Worm (Caenorhabditis elegans) whole organism, L2 larva: ENCODE results near the gene H43E16.1.

Source experiments
- aly-2 ChIP-seq: fragments of 150-350 bp; optimal IDR thresholded peaks from 2 replicates; lab custom pipeline; 2014; ENCODE audit warnings: missing biosample characterization, missing genetic modification characterization
- ama-1 ChIP-seq: fragments of 150-350 bp; optimal IDR thresholded peaks from 2 replicates; lab custom pipeline; 2018; ENCODE audit warnings: inconsistent platforms
- dmd-4 ChIP-seq: sonication (generic microtip); optimal IDR thresholded peaks from 2 replicates; lab custom pipeline; 2017; ENCODE audit warnings: missing biosample characterization, missing genetic modification characterization
- elt-3 ChIP-seq: sonication (generic microtip); optimal IDR thresholded peaks from 2 replicates; lab custom pipeline; 2017; ENCODE audit warnings: missing biosample characterization, missing genetic modification characterization
- fos-1 ChIP-seq: fragments of 150-350 bp; optimal IDR thresholded peaks from 2 replicates; lab custom pipeline; 2014; ENCODE audit warnings: missing biosample characterization, missing genetic modification characterization
- lin-13 ChIP-seq: fragments of 150-350 bp; optimal IDR thresholded peaks from 2 replicates; lab custom pipeline; 2014; ENCODE audit warnings: missing biosample characterization, missing genetic modification reagents, missing genetic modification characterization
- mdl-1 ChIP-seq, 2 experiments: fragments of 150-350 bp in 1 of 2; sonication (generic microtip) in 1 of 2; optimal IDR thresholded peaks; 2 replicates each; lab custom pipeline; 2017; ENCODE audit warnings: missing biosample characterization in 2 of 2, missing genetic modification characterization in 2 of 2
- nhr-11 ChIP-seq: fragments of 150-350 bp; optimal IDR thresholded peaks from 2 replicates; lab custom pipeline; 2014; ENCODE audit warnings: missing biosample characterization, missing genetic modification characterization
- snpc-4 ChIP-seq: fragments of 150-350 bp; optimal IDR thresholded peaks from 2 replicates; lab custom pipeline; 2014; ENCODE audit warnings: missing biosample characterization, missing genetic modification characterization
- unc-39 ChIP-seq: fragments of 150-350 bp; optimal IDR thresholded peaks from 2 replicates; lab custom pipeline; 2014; ENCODE audit warnings: missing biosample characterization, missing genetic modification characterization
- ztf-11 ChIP-seq: sonication (generic microtip); optimal IDR thresholded peaks from 2 replicates; lab custom pipeline; 2017; ENCODE audit warnings: missing biosample characterization, missing genetic modification characterization
- ztf-4 ChIP-seq: fragments of 150-350 bp; optimal IDR thresholded peaks from 2 replicates; lab custom pipeline; 2014; ENCODE audit warnings: missing biosample characterization, missing genetic modification characterization

DNA sequence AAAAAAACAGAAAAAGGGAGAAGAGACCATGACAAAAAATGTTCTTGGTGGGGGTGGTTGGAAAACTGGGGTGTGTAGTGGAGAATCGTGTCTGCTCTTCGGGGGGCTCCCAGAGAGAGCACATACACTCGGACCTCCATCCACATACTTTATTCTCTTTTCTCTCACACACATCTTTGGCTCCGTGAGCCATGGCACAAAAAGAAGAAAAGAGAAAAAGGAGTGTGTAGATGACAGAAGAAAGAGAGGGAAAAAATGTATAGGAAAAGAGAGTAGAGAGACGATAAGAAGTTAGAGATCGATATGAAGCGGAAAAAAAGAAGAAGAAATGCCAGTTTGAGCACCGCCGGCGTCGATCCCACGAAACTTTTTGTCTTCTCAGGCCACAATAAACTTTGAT lies 34.9 kb downstream of the H43E16.1 start:
- no peak for TF ChIP-seq unc-39 (tag; lab: Kevin White, UChicago)
- TF ChIP-seq ama-1 (lab: Kevin White, UChicago) = no peak
- TF ChIP-seq fos-1 (tag; lab: Kevin White, UChicago) = no peak
- TF ChIP-seq lin-13 (GFP tag; lab: Kevin White, UChicago) = no peak
- no peak for TF ChIP-seq nhr-11 (tag; lab: Kevin White, UChicago)
- no peak for TF ChIP-seq ztf-4
- TF ChIP-seq aly-2 (tag; lab: Kevin White, UChicago) = no peak
- no peak for TF ChIP-seq dmd-4 (tag; lab: Kevin White, UChicago)
- TF ChIP-seq snpc-4 (tag; lab: Kevin White, UChicago) = peak; percentile 7
- TF ChIP-seq mdl-1 (tag; optimal IDR thresholded peaks at IDR 0.05; lab: Kevin White, UChicago) = no peak
- no peak for TF ChIP-seq ztf-11 (tag; lab: Kevin White, UChicago)
- TF ChIP-seq elt-3 (tag; lab: Kevin White, UChicago) = no peak
